Worm (Caenorhabditis elegans): ENCODE measurements around the gene msp-57.
A peak's percentile ranks its signal among the peaks of the same experiment; 100 is the strongest.

msp-57 gene

ce11 chrIV:5033276-5033675 lies 29.1 kb upstream of the msp-57 start, which contains the start of gene C09B9.4:
C09B9.4 (minus strand) TSS chrIV:5033376.
- TF ChIP-seq pha-4 (tag; optimal IDR thresholded peaks at IDR 0.05) (no peak), nhr-2 (tag; optimal IDR thresholded peaks at IDR 0.05) (no peak)

ce11 chrIV:5037489-5037888 lies 24.9 kb upstream of the msp-57 start, which contains the start of gene C09B9.1:
C09B9.1 (plus strand) TSS chrIV:5037789.
- no peak for TF ChIP-seq mls-2 (tag; optimal IDR thresholded peaks at IDR 0.05)
- no peak for TF ChIP-seq lsy-2 (tag; optimal IDR thresholded peaks at IDR 0.05)
- TF ChIP-seq ham-2 (GFP tag; optimal IDR thresholded peaks at IDR 0.05), result no peak

ce11 chrIV:5038744-5039143 lies 23.6 kb upstream of the msp-57 start:
- TF ChIP-seq drap-1 (GFP tag; optimal IDR thresholded peaks at IDR 0.05), result no peak
- peak; percentile 79 for TF ChIP-seq ceh-83 (GFP tag; optimal IDR thresholded peaks at IDR 0.05)
- TF ChIP-seq ceh-43 (GFP tag; optimal IDR thresholded peaks at IDR 0.05), result no peak

- no peak for TF ChIP-seq unc-39 (tag; optimal IDR thresholded peaks at IDR 0.05)
- TF ChIP-seq cnd-1 (tag; optimal IDR thresholded peaks at IDR 0.05), result no peak
- no peak for TF ChIP-seq nhr-28 (tag; optimal IDR thresholded peaks at IDR 0.05)
- no peak for TF ChIP-seq nhr-237 (tag; optimal IDR thresholded peaks at IDR 0.05)
- TF ChIP-seq ceh-83 (GFP tag; optimal IDR thresholded peaks at IDR 0.05), result no peak
- TF ChIP-seq sptf-1 (tag; optimal IDR thresholded peaks at IDR 0.05), result no peak
- TF ChIP-seq nhr-12 (tag; optimal IDR thresholded peaks at IDR 0.05), result no peak
- no peak for TF ChIP-seq drap-1 (GFP tag; optimal IDR thresholded peaks at IDR 0.05)
- TF ChIP-seq tbx-8 (GFP tag; optimal IDR thresholded peaks at IDR 0.05), result no peak
- no peak for TF ChIP-seq snpc-4 (tag; optimal IDR thresholded peaks at IDR 0.05)
- TF ChIP-seq elt-1 (tag; optimal IDR thresholded peaks at IDR 0.05; ENCODE audit: borderline replicate concordance, insufficient read depth), result no peak
- TF ChIP-seq ceh-39 (tag; optimal IDR thresholded peaks at IDR 0.05), result no peak
- TF ChIP-seq mls-2 (tag; optimal IDR thresholded peaks at IDR 0.05), result no peak
These were observed 17.0 kb upstream of the msp-57 start, which contains the start of gene hot-9 for ce11 chrIV:5045389-5045788. hot-9 (minus strand) TSS chrIV:5045489.

- no peak for TF ChIP-seq mab-5 (tag; optimal IDR thresholded peaks at IDR 0.05)
- no peak for TF ChIP-seq flh-1 (GFP tag; optimal IDR thresholded peaks at IDR 0.05)
- TF ChIP-seq mls-2 (tag; optimal IDR thresholded peaks at IDR 0.05), result no peak
- TF ChIP-seq ceh-43 (GFP tag; optimal IDR thresholded peaks at IDR 0.05), result no peak
- TF ChIP-seq elt-1 (tag; optimal IDR thresholded peaks at IDR 0.05; ENCODE audit: borderline replicate concordance, insufficient read depth), result no peak
These were observed 8.1 kb upstream of the msp-57 start for ce11 chrIV:5054297-5054696.

- TF ChIP-seq tbx-8 (GFP tag; optimal IDR thresholded peaks at IDR 0.05) (no peak), lin-13 (tag; optimal IDR thresholded peaks at IDR 0.05) (no peak), nhr-12 (tag; optimal IDR thresholded peaks at IDR 0.05) (no peak), ham-2 (GFP tag; optimal IDR thresholded peaks at IDR 0.05) (no peak), ztf-11 (tag; optimal IDR thresholded peaks at IDR 0.05) (no peak), zip-8 (tag; optimal IDR thresholded peaks at IDR 0.05) (peak; percentile 97), mep-1 (tag; optimal IDR thresholded peaks at IDR 0.05) (no peak), snpc-4 (tag; optimal IDR thresholded peaks at IDR 0.05) (no peak)
These were observed 6.3 kb upstream of the msp-57 start, which contains the start of gene msp-55 for ce11 chrIV:5055964-5056588. msp-55 (minus strand) TSS chrIV:5056014.

ce11 chrIV:5060984-5061383 lies 1.4 kb upstream of the msp-57 start, which contains the start of gene C09B9.7:
C09B9.7 (minus strand) TSS chrIV:5061084.
- no peak for TF ChIP-seq unc-62 (GFP tag; optimal IDR thresholded peaks at IDR 0.05)
- TF ChIP-seq lsy-2 (tag; optimal IDR thresholded peaks at IDR 0.05), result no peak
- TF ChIP-seq tbx-8 (GFP tag; optimal IDR thresholded peaks at IDR 0.05), result no peak
- no peak for TF ChIP-seq mep-1 (tag; optimal IDR thresholded peaks at IDR 0.05)

- TF ChIP-seq bed-3 (GFP tag; optimal IDR thresholded peaks at IDR 0.05) (no peak), ceh-43 (GFP tag; optimal IDR thresholded peaks at IDR 0.05) (no peak), blmp-1 (tag; optimal IDR thresholded peaks at IDR 0.05) (no peak), sem-2 (GFP tag; optimal IDR thresholded peaks at IDR 0.05) (no peak), flh-1 (GFP tag; optimal IDR thresholded peaks at IDR 0.05) (no peak), snpc-4 (tag; optimal IDR thresholded peaks at IDR 0.05) (no peak), M03D4.4 (tag; optimal IDR thresholded peaks at IDR 0.05) (no peak), ces-1 (GFP tag; optimal IDR thresholded peaks at IDR 0.05) (no peak), sptf-1 (tag; optimal IDR thresholded peaks at IDR 0.05) (no peak), ceh-83 (GFP tag; optimal IDR thresholded peaks at IDR 0.05) (no peak), mep-1 (tag; optimal IDR thresholded peaks at IDR 0.05) (no peak), lin-32 (GFP tag; optimal IDR thresholded peaks at IDR 0.05) (no peak), cnd-1 (tag; optimal IDR thresholded peaks at IDR 0.05) (no peak), unc-62 (GFP tag; optimal IDR thresholded peaks at IDR 0.05) (no peak), ztf-11 (tag; optimal IDR thresholded peaks at IDR 0.05) (no peak), drap-1 (GFP tag; optimal IDR thresholded peaks at IDR 0.05) (no peak), elt-1 (tag; optimal IDR thresholded peaks at IDR 0.05; ENCODE audit: borderline replicate concordance, insufficient read depth) (no peak)
These were observed 919 bp downstream of the msp-57 start for ce11 chrIV:5063297-5063696.

Data from whole organism, mixed stage, embryonic.